Worm (Caenorhabditis elegans) whole organism, L4/young adult: ENCODE results near the gene fip-3.
A peak's percentile ranks its signal among the peaks of the same experiment; 100 is the strongest.

ENCODE experiments used
- W03F9.2 ChIP-seq: fragments of 150-350 bp; optimal IDR thresholded peaks from 2 replicates; lab custom pipeline; 2014; ENCODE audit warnings: missing biosample characterization, missing genetic modification characterization
- dao-5 ChIP-seq: sonication (generic microtip); optimal IDR thresholded peaks from 2 replicates; lab custom pipeline; 2016; ENCODE audit warnings: missing genotype, missing genetic modification characterization, moderate library complexity, missing compliant biosample characterization
- him-1 ChIP-seq: sonication (generic microtip); optimal IDR thresholded peaks from 2 replicates; lab custom pipeline; 2016; ENCODE audit warnings: missing genotype, missing genetic modification reagents, missing genetic modification characterization, missing compliant biosample characterization

fip-3 gene

ce11 chrIII:8589195-8589594 lies at the start of gene fip-3:
TSS of gene fip-3 (minus strand) at chrIII:8589488.
- no peak for TF ChIP-seq him-1
- TF ChIP-seq W03F9.2 = no peak
- TF ChIP-seq dao-5 (tag; lab: Kevin White, UChicago) = no peak

- TF ChIP-seq him-1 (no peak), dao-5 (tag; lab: Kevin White, UChicago) (no peak), W03F9.2 (no peak)
Observed at ce11 chrIII:8636803-8637202, 47.5 kb upstream of the fip-3 start.

ce11 chrIII:8630833-8631232 lies 41.5 kb upstream of the fip-3 start, which contains the start of gene dnj-10:
TSS of gene dnj-10 (plus strand) at chrIII:8631165.
- no peak for TF ChIP-seq him-1
- no peak for TF ChIP-seq dao-5 (tag; lab: Kevin White, UChicago)
- TF ChIP-seq W03F9.2 = peak; percentile 81

- TF ChIP-seq W03F9.2 (no peak), him-1 (no peak), dao-5 (tag; lab: Kevin White, UChicago) (no peak)
Observed at ce11 chrIII:8628405-8628982, 39.2 kb upstream of the fip-3 start, which contains the start of the genes polk-1 and gpr-1. TSS of gene polk-1 (minus strand) at chrIII:8628590. TSS of gene gpr-1 (plus strand) at chrIII:8628932.

ce11 chrIII:8625125-8625524 lies 35.8 kb upstream of the fip-3 start:
- TF ChIP-seq dao-5 (tag; lab: Kevin White, UChicago) (no peak), W03F9.2 (no peak)

ce11 chrIII:8622435-8622834 lies 33.1 kb upstream of the fip-3 start, which contains the start of gene ceh-16:
TSS of gene ceh-16 (plus strand) at chrIII:8622735.
- no peak for TF ChIP-seq dao-5 (tag; lab: Kevin White, UChicago)
- TF ChIP-seq W03F9.2 = no peak

ce11 chrIII:8621982-8622381 lies 32.7 kb upstream of the fip-3 start:
- TF ChIP-seq him-1 = no peak

- TF ChIP-seq him-1 = no peak
- TF ChIP-seq dao-5 (tag; lab: Kevin White, UChicago) = no peak
- TF ChIP-seq W03F9.2 = no peak
Observed at ce11 chrIII:8621002-8621401, 31.7 kb upstream of the fip-3 start.

- TF ChIP-seq him-1 = no peak
- no peak for TF ChIP-seq dao-5 (tag; lab: Kevin White, UChicago)
- no peak for TF ChIP-seq W03F9.2
Observed at ce11 chrIII:8620259-8620658, 31.0 kb upstream of the fip-3 start.

- peak; percentile 37 for TF ChIP-seq W03F9.2
- no peak for TF ChIP-seq dao-5 (tag; lab: Kevin White, UChicago)
- TF ChIP-seq him-1 = no peak
Observed at ce11 chrIII:8618412-8618960, 29.2 kb upstream of the fip-3 start, which contains the start of gene C13G5.2. TSS of gene C13G5.2 (minus strand) at chrIII:8618462.

ce11 chrIII:8616587-8616986 lies 27.3 kb upstream of the fip-3 start, which contains the start of gene C06E1.11:
TSS of gene C06E1.11 (minus strand) at chrIII:8616687.
- TF ChIP-seq W03F9.2 (no peak), dao-5 (tag; lab: Kevin White, UChicago) (no peak), him-1 (no peak)

ce11 chrIII:8614490-8614889 lies 25.2 kb upstream of the fip-3 start, which contains the start of gene rha-2:
TSS of gene rha-2 (minus strand) at chrIII:8614569.
- TF ChIP-seq him-1 (no peak), W03F9.2 (no peak), dao-5 (tag; lab: Kevin White, UChicago) (no peak)

- no peak for TF ChIP-seq him-1
Observed at ce11 chrIII:8613573-8613972, 24.3 kb upstream of the fip-3 start.

ce11 chrIII:8611282-8611681 lies 22.0 kb upstream of the fip-3 start:
- TF ChIP-seq dao-5 (tag; lab: Kevin White, UChicago) = no peak

ce11 chrIII:8609683-8610082 lies 20.4 kb upstream of the fip-3 start, which contains the start of gene C06E1.9:
TSS of gene C06E1.9 (minus strand) at chrIII:8609783.
- TF ChIP-seq dao-5 (tag; lab: Kevin White, UChicago) (no peak), W03F9.2 (no peak), him-1 (no peak)

- no peak for TF ChIP-seq W03F9.2
- TF ChIP-seq dao-5 (tag; lab: Kevin White, UChicago) = no peak
- no peak for TF ChIP-seq him-1
Observed at ce11 chrIII:8605532-8605931, 16.2 kb upstream of the fip-3 start, which contains the start of gene C06E1.1. TSS of gene C06E1.1 (plus strand) at chrIII:8605832.
